Worm (Caenorhabditis elegans) whole organism, L4/young adult: ENCODE results near the gene thoc-2.

ENCODE experiments used
- dao-5 ChIP-seq: sonication (generic microtip); optimal IDR thresholded peaks from 2 replicates; lab custom pipeline; 2016; ENCODE audit warnings: missing genotype, missing genetic modification characterization, moderate library complexity, missing compliant biosample characterization
- him-1 ChIP-seq: sonication (generic microtip); optimal IDR thresholded peaks from 2 replicates; lab custom pipeline; 2016; ENCODE audit warnings: missing genotype, missing genetic modification reagents, missing genetic modification characterization, missing compliant biosample characterization

DNA sequence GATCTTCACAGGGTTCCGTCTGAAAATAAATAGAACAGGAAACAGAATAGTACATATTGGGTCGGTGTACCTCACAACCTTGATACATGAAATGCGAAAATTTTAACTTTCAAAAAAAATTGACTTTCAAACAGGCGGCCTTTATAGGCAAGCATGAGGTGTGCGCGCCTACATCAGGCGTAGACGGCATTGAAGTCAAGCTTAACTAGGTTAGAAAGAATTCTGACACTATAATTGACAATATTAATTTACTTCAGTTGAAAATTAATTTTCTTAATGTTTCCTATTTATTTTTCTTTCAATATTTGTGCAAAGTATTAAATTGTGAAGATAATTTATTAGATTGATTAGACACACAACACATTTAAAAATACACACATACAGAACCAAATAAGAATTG is 44.1 kb downstream of the thoc-2 start, which contains the start of gene C05D11.5:
- TF ChIP-seq him-1 (tag; lab: Kevin White, UChicago), result no peak
- no peak for TF ChIP-seq dao-5 (tag; lab: Kevin White, UChicago)
